Worm (Caenorhabditis elegans): ENCODE measurements around the gene sfxn-1.1.

DNA sequence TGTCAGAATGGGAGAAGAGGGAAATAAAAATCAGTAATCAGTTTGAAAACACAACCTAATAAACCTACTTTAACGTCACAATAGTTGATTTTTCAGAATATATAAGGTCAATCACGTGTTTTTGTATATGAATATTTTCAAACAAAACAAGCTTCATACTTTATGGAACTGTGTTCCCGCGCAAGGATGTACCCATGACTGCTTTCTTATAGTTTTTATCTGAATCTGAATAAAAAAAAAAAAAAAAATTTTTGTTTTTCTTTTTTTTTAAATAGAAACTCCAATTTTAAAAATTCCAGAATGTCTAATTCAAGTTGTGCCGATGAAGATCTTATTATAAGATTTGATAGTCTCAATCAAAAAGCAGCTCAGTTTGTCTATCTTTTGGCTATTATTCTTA is 9.8 kb upstream of the sfxn-1.1 start, which contains the start of gene sra-2:
- TF ChIP-seq him-1 (tag; optimal IDR thresholded peaks at IDR 0.05) (no peak), dao-5 (tag; optimal IDR thresholded peaks at IDR 0.05) (no peak)

Measured in whole organism, L4/young adult.